Worm (Caenorhabditis elegans): ENCODE data around the gene ZK1098.9.

ce11 chrIII:9525252-9525651 is 19.0 kb upstream of the ZK1098.9 start, which contains the start of gene trpp-3:
- TF ChIP-seq C16A3.4 (tag; optimal IDR thresholded peaks at IDR 0.05) (no peak), alr-1 (tag; optimal IDR thresholded peaks at IDR 0.05; ENCODE audit: borderline replicate concordance) (no peak), elt-2 (tag; optimal IDR thresholded peaks at IDR 0.05) (no peak), ceh-63 (GFP tag; optimal IDR thresholded peaks at IDR 0.05) (no peak), nhr-237 (tag; optimal IDR thresholded peaks at IDR 0.05) (no peak), snpc-4 (tag; optimal IDR thresholded peaks at IDR 0.05) (no peak), nhr-28 (tag; optimal IDR thresholded peaks at IDR 0.05) (no peak), lin-13 (GFP tag; optimal IDR thresholded peaks at IDR 0.05) (no peak), fos-1 (tag; optimal IDR thresholded peaks at IDR 0.05) (no peak), lin-15B (tag; optimal IDR thresholded peaks at IDR 0.05) (no peak), sox-4 (tag; optimal IDR thresholded peaks at IDR 0.05) (no peak), C04F5.9 (tag; optimal IDR thresholded peaks at IDR 0.05) (no peak), lin-35 (GFP tag; optimal IDR thresholded peaks at IDR 0.05) (no peak), unc-130 (tag; optimal IDR thresholded peaks at IDR 0.05) (no peak)
